Fruit fly (Drosophila melanogaster) Kc167 (cell line): ENCODE measurements around the gene CG4995.

Experiments used
- Sin3A ChIP-seq: fragments of >200 bp; optimal IDR thresholded peaks from 2 replicates; lab custom pipeline; 2018; ENCODE audit warnings: missing external identifiers
- psq ChIP-seq: fragments of >200 bp; optimal IDR thresholded peaks from 2 replicates; lab custom pipeline; 2017; ENCODE audit warnings: missing external identifiers

- TF ChIP-seq Sin3A (lab: Kevin White, UChicago): no peak
- TF ChIP-seq psq (lab: Kevin White, UChicago): no peak
Measured at dm6 chr2L:10320174-10320775, 2.0 kb upstream of the CG4995 start.
